Fruit fly (Drosophila melanogaster) whole organism, embryonic: ENCODE measurements around the gene CG42540.

Experiments used
- Awh ChIP-seq: fragments of 200-800 bp; sonication (Bioruptor generic); IDR thresholded peaks from 2 replicates; pipeline ENCODE4, ENCODE4 v1.3.6; 2022; ENCODE audit warnings: missing biosample characterization, missing genetic modification characterization
- Blimp-1 ChIP-seq: fragments of 200-800 bp; sonication (Bioruptor generic); optimal IDR thresholded peaks from 3 replicates; lab custom pipeline; 2018; ENCODE audit warnings: missing biosample characterization, missing genetic modification characterization, mild to moderate bottlenecking, moderate library complexity, missing genetic modification reagents
- CG10366 ChIP-seq: fragments of 200-800 bp; sonication (Bioruptor generic); IDR thresholded peaks from 2 replicates; pipeline ENCODE4 v1.3.6; 2022; ENCODE audit warnings: missing biosample characterization, missing genetic modification characterization
- CG11696 ChIP-seq: fragments of 200-800 bp; sonication (Bioruptor generic); IDR thresholded peaks from 2 replicates; pipeline ENCODE4 v1.3.6; 2022; ENCODE audit warnings: missing biosample characterization, missing genetic modification characterization
- CG12219 ChIP-seq: fragments of 200-800 bp; sonication (Bioruptor generic); optimal IDR thresholded peaks from 3 replicates; lab custom pipeline; 2018; ENCODE audit warnings: missing biosample characterization, mild to moderate bottlenecking, missing genetic modification characterization
- CG13775 ChIP-seq: fragments of 200-800 bp; sonication (Bioruptor generic); optimal IDR thresholded peaks from 3 replicates; lab custom pipeline; 2017; ENCODE audit warnings: missing biosample characterization, mild to moderate bottlenecking, missing genetic modification characterization
- CG18011 ChIP-seq: fragments of 200-800 bp; sonication (Bioruptor generic); optimal IDR thresholded peaks from 2 replicates; lab custom pipeline; 2017; ENCODE audit warnings: missing biosample characterization, missing genetic modification characterization, mild to moderate bottlenecking, moderate library complexity, missing genotype
- CG18476 ChIP-seq: fragments of 200-800 bp; sonication (Bioruptor generic); optimal IDR thresholded peaks from 2 replicates; lab custom pipeline; 2016; ENCODE audit warnings: missing biosample characterization, mild to moderate bottlenecking, missing genetic modification characterization
- CG32772 ChIP-seq: fragments of 200-800 bp; sonication (Bioruptor generic); IDR thresholded peaks from 2 replicates; pipeline ENCODE4 v1.3.6; 2022; ENCODE audit warnings: missing biosample characterization, missing genetic modification characterization
- CG4404 ChIP-seq: fragments of 200-800 bp; sonication (Bioruptor generic); IDR thresholded peaks from 2 replicates; pipeline ENCODE4 v1.3.6; 2022; ENCODE audit warnings: missing biosample characterization, missing genetic modification characterization
- CG6175 ChIP-seq: fragments of 200-800 bp; sonication (Bioruptor generic); IDR thresholded peaks from 3 replicates; pipeline ENCODE4 v1.3.6; 2022; ENCODE audit warnings: missing biosample characterization, missing genetic modification characterization
- CG7839 ChIP-seq: fragments of 200-800 bp; sonication (Bioruptor generic); optimal IDR thresholded peaks from 3 replicates; lab custom pipeline; 2018; ENCODE audit warnings: missing biosample characterization, mild to moderate bottlenecking, missing genetic modification characterization, moderate library complexity
- Chrac-16 ChIP-seq: fragments of 200-800 bp; sonication (Bioruptor generic); optimal IDR thresholded peaks from 3 replicates; lab custom pipeline; 2016; ENCODE audit warnings: missing biosample characterization, missing genetic modification characterization
- Drgx ChIP-seq: fragments of 200-800 bp; sonication (Bioruptor generic); IDR thresholded peaks from 2 replicates; pipeline ENCODE4 v1.3.6; 2022; ENCODE audit warnings: missing biosample characterization, missing genetic modification characterization
- E2f2 ChIP-seq: fragments of 200-800 bp; sonication (Bioruptor generic); IDR thresholded peaks from 2 replicates; pipeline ENCODE4 v1.3.6; 2022; ENCODE audit warnings: missing biosample characterization, missing genetic modification characterization
- Ets65A ChIP-seq: fragments of 200-800 bp; sonication (Bioruptor generic); peaks from one replicate; lab custom pipeline; 2016; ENCODE audit warnings: missing biosample characterization, missing genetic modification characterization
- H15 ChIP-seq: fragments of 200-800 bp; sonication (Bioruptor generic); IDR thresholded peaks from 3 replicates; pipeline ENCODE4 v1.3.6; 2022; ENCODE audit warnings: missing biosample characterization, missing genetic modification characterization
- Hsf ChIP-seq: fragments of 200-800 bp; sonication (Bioruptor generic); optimal IDR thresholded peaks from 3 replicates; lab custom pipeline; 2016; ENCODE audit warnings: missing biosample characterization, missing genetic modification characterization
- Lhr ChIP-seq: fragments of 200-800 bp; sonication (Bioruptor generic); optimal IDR thresholded peaks from 3 replicates; lab custom pipeline; 2017; ENCODE audit warnings: mild to moderate bottlenecking, missing biosample characterization, missing genetic modification reagents, missing genetic modification characterization
- MESR4 ChIP-seq: fragments of 200-800 bp; sonication (Bioruptor generic); optimal IDR thresholded peaks from 2 replicates; lab custom pipeline; 2018; ENCODE audit warnings: missing biosample characterization, mild to moderate bottlenecking, missing genetic modification characterization, moderate library complexity
- NC2α ChIP-seq: fragments of 200-800 bp; sonication (Bioruptor generic); optimal IDR thresholded peaks from 2 replicates; lab custom pipeline; 2016; ENCODE audit warnings: missing biosample characterization, missing genetic modification characterization
- NC2β ChIP-seq: fragments of 200-800 bp; sonication (Bioruptor generic); optimal IDR thresholded peaks from 2 replicates; lab custom pipeline; 2016; ENCODE audit warnings: missing biosample characterization, missing genetic modification characterization
- Sox102F ChIP-seq: fragments of 200-800 bp; sonication (Bioruptor generic); optimal IDR thresholded peaks from 2 replicates; lab custom pipeline; 2018; ENCODE audit warnings: missing biosample characterization, mild to moderate bottlenecking, missing genetic modification characterization, moderate library complexity
- Xrp1 ChIP-seq: fragments of 200-800 bp; sonication (Bioruptor generic); IDR thresholded peaks from 2 replicates; pipeline ENCODE4 v1.3.6; 2022; ENCODE audit warnings: missing biosample characterization, missing genetic modification characterization
- YL-1 ChIP-seq: fragments of 200-800 bp; sonication (Bioruptor generic); optimal IDR thresholded peaks from 3 replicates; lab custom pipeline; 2017; ENCODE audit warnings: missing biosample characterization, mild to moderate bottlenecking, missing genetic modification characterization
- ap ChIP-seq: fragments of 200-800 bp; sonication (Bioruptor generic); IDR thresholded peaks from 2 replicates; pipeline ENCODE4 v1.3.6; 2022; ENCODE audit warnings: missing biosample characterization, missing genetic modification characterization
- ase ChIP-seq: fragments of 200-800 bp; sonication (Bioruptor generic); IDR thresholded peaks from 3 replicates; pipeline ENCODE4 v1.3.6; 2022; ENCODE audit warnings: missing biosample characterization, missing genetic modification characterization
- chinmo ChIP-seq: fragments of 200-800 bp; sonication (Bioruptor generic); IDR thresholded peaks from 4 replicates; pipeline ENCODE4 v1.3.6; 2022; ENCODE audit warnings: missing biosample characterization, missing genetic modification characterization; ENCODE audit not compliant: partially characterized antibody
- corto ChIP-seq: fragments of 200-800 bp; sonication (Bioruptor generic); optimal IDR thresholded peaks from 2 replicates; lab custom pipeline; 2016; ENCODE audit warnings: missing biosample characterization, mild to moderate bottlenecking, missing genetic modification characterization, moderate library complexity
- crp ChIP-seq, 2 experiments: fragments of 200-800 bp; sonication (Bioruptor generic); optimal IDR thresholded peaks; 2 replicates in 1 of 2; 3 replicates in 1 of 2; lab custom pipeline; 2017; ENCODE audit warnings: missing biosample characterization in 2 of 2, missing genetic modification characterization in 2 of 2, mild to moderate bottlenecking in 1 of 2, moderate library complexity in 1 of 2
- da ChIP-seq: fragments of 200-800 bp; sonication (Bioruptor generic); optimal IDR thresholded peaks from 2 replicates; lab custom pipeline; 2016; ENCODE audit warnings: missing biosample characterization, missing genetic modification characterization
- danr ChIP-seq: fragments of 200-800 bp; sonication (Bioruptor generic); IDR thresholded peaks from 2 replicates; pipeline ENCODE4 v1.3.6; 2022; ENCODE audit warnings: missing biosample characterization, missing genetic modification characterization
- ewg ChIP-seq: fragments of 200-800 bp; sonication (Bioruptor generic); optimal IDR thresholded peaks from 3 replicates; lab custom pipeline; 2017; ENCODE audit warnings: mild to moderate bottlenecking, missing biosample characterization, missing genetic modification reagents, missing genetic modification characterization
- gce ChIP-seq: fragments of 200-800 bp; sonication (Bioruptor generic); IDR thresholded peaks from 3 replicates; pipeline ENCODE4 v1.3.6; 2022; ENCODE audit warnings: missing biosample characterization, missing genetic modification characterization
- hb ChIP-seq: fragments of 200-800 bp; sonication (Bioruptor generic); IDR thresholded peaks from 3 replicates; pipeline ENCODE4 v1.3.6; 2022; ENCODE audit warnings: missing biosample characterization, missing genetic modification characterization; ENCODE audit not compliant: partially characterized antibody
- her ChIP-seq: fragments of 200-800 bp; sonication (Bioruptor generic); optimal IDR thresholded peaks from 2 replicates; lab custom pipeline; 2016; ENCODE audit warnings: missing biosample characterization, missing genetic modification characterization
- inv ChIP-seq: fragments of 200-800 bp; sonication (Bioruptor generic); IDR thresholded peaks from 2 replicates; pipeline ENCODE4 v1.3.6; 2022; ENCODE audit warnings: missing biosample characterization, missing genetic modification characterization; ENCODE audit not compliant: partially characterized antibody
- lov ChIP-seq, 2 experiments: fragments of 200-800 bp in 1 of 2; fragments of >200 bp in 1 of 2; sonication (Bioruptor generic) in 1 of 2; IDR thresholded peaks in 1 of 2; optimal IDR thresholded peaks in 1 of 2; 2 replicates in 1 of 2; 3 replicates in 1 of 2; pipeline versions ENCODE4 v1.3.6 to Lab custom; 2017 to 2022; ENCODE audit warnings: missing biosample characterization in 1 of 2, missing genetic modification characterization in 1 of 2
- run ChIP-seq: fragments of 200-800 bp; sonication (Bioruptor generic); optimal IDR thresholded peaks from 3 replicates; lab custom pipeline; 2018; ENCODE audit warnings: missing biosample characterization, mild to moderate bottlenecking, missing genetic modification characterization
- shn ChIP-seq: fragments of 200-800 bp; sonication (Bioruptor generic); optimal IDR thresholded peaks from 3 replicates; lab custom pipeline; 2016; ENCODE audit warnings: missing biosample characterization, missing genetic modification characterization
- ssp ChIP-seq: fragments of 200-800 bp; sonication (Bioruptor generic); IDR thresholded peaks from 2 replicates; pipeline ENCODE4 v1.3.6; 2022; ENCODE audit warnings: missing biosample characterization, missing genetic modification characterization
- tgo ChIP-seq: fragments of 200-800 bp; sonication (Bioruptor generic); IDR thresholded peaks from 3 replicates; pipeline ENCODE4 v1.3.6; 2022; ENCODE audit warnings: missing biosample characterization, missing genetic modification characterization
- tin ChIP-seq: fragments of 200-800 bp; sonication (Bioruptor generic); optimal IDR thresholded peaks from 3 replicates; lab custom pipeline; 2016; ENCODE audit warnings: missing biosample characterization, missing genetic modification characterization
- tll ChIP-seq, 2 experiments: fragments of 200-800 bp in 1 of 2; fragments of >200 bp in 1 of 2; sonication (Bioruptor generic) in 1 of 2; optimal IDR thresholded peaks; 2 replicates each; lab custom pipeline; 2017 to 2019; ENCODE audit warnings: missing biosample characterization in 2 of 2, missing genetic modification characterization in 2 of 2, mild to moderate bottlenecking in 1 of 2, moderate library complexity in 1 of 2
- tup ChIP-seq: fragments of 200-800 bp; sonication (Bioruptor generic); optimal IDR thresholded peaks from 2 replicates; lab custom pipeline; 2016; ENCODE audit warnings: missing biosample characterization, mild to moderate bottlenecking, missing genetic modification characterization, moderate library complexity
- usp ChIP-seq: fragments of >200 bp; optimal IDR thresholded peaks from 2 replicates; lab custom pipeline; 2017; ENCODE audit warnings: missing biosample characterization, missing genetic modification characterization
- vvl ChIP-seq: fragments of 200-800 bp; sonication (Bioruptor generic); IDR thresholded peaks from 2 replicates; pipeline ENCODE4 v1.3.6; 2022; ENCODE audit warnings: missing biosample characterization, missing genetic modification characterization

The CG42540 gene

dm6 chr3L:4516378-4516777 lies 39.5 kb upstream of the CG42540 start:
- no peak for TF ChIP-seq lov (optimal IDR thresholded peaks at IDR 0.05; lab: Kevin White, UChicago)
- no peak for TF ChIP-seq lov (GFP tag; IDR thresholded peaks at IDR 0.05; lab: Robert Waterston, UW)
- no peak for TF ChIP-seq Lhr (GFP tag; lab: Kevin White, UChicago)
- 0 out of 2 replicates have a peak, but pooled peaks have one; percentile 39 for TF ChIP-seq vvl
- 0 out of 3 replicates have a peak, but pooled peaks have one; percentile 13 for TF ChIP-seq ase
- TF ChIP-seq Awh (GFP tag; lab: Robert Waterston, UW): 0 out of 2 replicates have a peak, but pooled peaks have one; percentile 12
- 0 out of 2 replicates have a peak, but pooled peaks have one; percentile 14 for TF ChIP-seq Drgx (GFP tag; lab: Robert Waterston, UW)
- no peak for TF ChIP-seq crp (GFP tag; optimal IDR thresholded peaks at IDR 0.05; lab: Kevin White, UChicago)
- TF ChIP-seq Ets65A (GFP tag; lab: Kevin White, UChicago): peak; percentile 59
- TF ChIP-seq chinmo: peak; percentile 85; the same call in 3 of the 4 replicates
- TF ChIP-seq tgo: 0 out of 3 replicates have a peak, but pooled peaks have one; percentile 15
- no peak for TF ChIP-seq gce (GFP tag; lab: Robert Waterston, UW)
- no peak for TF ChIP-seq H15
- TF ChIP-seq tup (GFP tag; lab: Kevin White, UChicago): no peak
- 0 out of 2 replicates have a peak, but pooled peaks have one; percentile 7 for TF ChIP-seq CG4404 (GFP tag; lab: Robert Waterston, UW)
- peak; percentile 44; the same call in 1 of the 3 replicates for TF ChIP-seq CG6175 (GFP tag; lab: Robert Waterston, UW)

dm6 chr3L:4519417-4519931 lies 36.4 kb upstream of the CG42540 start:
- TF ChIP-seq Blimp-1 (GFP tag; lab: Kevin White, UChicago): peak; percentile 41
- TF ChIP-seq CG13775 (GFP tag; lab: Kevin White, UChicago): no peak

- TF ChIP-seq Hsf (GFP tag; lab: Kevin White, UChicago) (no peak), tin (GFP tag; lab: Kevin White, UChicago) (no peak), NC2β (GFP tag; lab: Kevin White, UChicago) (no peak), danr (no peak), da (GFP tag; lab: Kevin White, UChicago) (no peak), tll (GFP tag; optimal IDR thresholded peaks at IDR 0.05; lab: Kevin White, UChicago) (no peak), lov (optimal IDR thresholded peaks at IDR 0.05; lab: Kevin White, UChicago) (no peak), lov (GFP tag; IDR thresholded peaks at IDR 0.05; lab: Robert Waterston, UW) (no peak), ewg (GFP tag; lab: Kevin White, UChicago) (no peak), Xrp1 (GFP tag; lab: Robert Waterston, UW) (peak; percentile 55), YL-1 (GFP tag; lab: Kevin White, UChicago) (no peak), MESR4 (no peak), CG18476 (GFP tag; lab: Kevin White, UChicago) (no peak), CG18011 (GFP tag; lab: Kevin White, UChicago) (no peak), corto (GFP tag; lab: Kevin White, UChicago) (no peak), run (tag; lab: Kevin White, UChicago) (no peak), CG11696 (GFP tag; lab: Robert Waterston, UW) (peak; percentile 54), shn (GFP tag; lab: Kevin White, UChicago) (no peak), CG7839 (tag; lab: Kevin White, UChicago) (no peak), hb (GFP tag; lab: Robert Waterston, UW) (no peak), ssp (no peak), Chrac-16 (GFP tag; lab: Kevin White, UChicago) (no peak), ap (no peak), her (no peak), NC2α (GFP tag; lab: Kevin White, UChicago) (no peak), usp (no peak), CG32772 (GFP tag; lab: Robert Waterston, UW) (no peak), CG12219 (GFP tag; lab: Kevin White, UChicago) (peak; percentile 36), CG10366 (GFP tag; lab: Robert Waterston, UW) (no peak), E2f2 (no peak), Sox102F (GFP tag; lab: Kevin White, UChicago) (peak; percentile 2), inv (GFP tag; lab: Robert Waterston, UW) (no peak)
Measured at dm6 chr3L:4521809-4522208, 34.1 kb upstream of the CG42540 start.
